Fruit fly (Drosophila melanogaster): ENCODE results near the gene CG13293.

CG13293 gene

dm6 chr3L:6082561-6082960, at the start of gene CG13293 (continued):
- no peak for TF ChIP-seq CG18011 (GFP tag; optimal IDR thresholded peaks at IDR 0.05)
- TF ChIP-seq da (GFP tag; optimal IDR thresholded peaks at IDR 0.05), result no peak
- no peak for TF ChIP-seq CG15269 (tag; optimal IDR thresholded peaks at IDR 0.05)
- TF ChIP-seq CG4617 (GFP tag; optimal IDR thresholded peaks at IDR 0.05; ENCODE audit: borderline replicate concordance), result no peak
- TF ChIP-seq CG2202 (tag; optimal IDR thresholded peaks at IDR 0.05), result no peak
- TF ChIP-seq sens (GFP tag), result peak; percentile 62
- no peak for TF ChIP-seq eve (GFP tag; optimal IDR thresholded peaks at IDR 0.05)
- no peak for TF ChIP-seq en (GFP tag; optimal IDR thresholded peaks at IDR 0.05)
- TF ChIP-seq Usf (GFP tag; optimal IDR thresholded peaks at IDR 0.05), result no peak
- TF ChIP-seq CG10654 (GFP tag; optimal IDR thresholded peaks at IDR 0.05), result no peak
- TF ChIP-seq HLH3B (GFP tag; IDR thresholded peaks at IDR 0.05), result no peak
- TF ChIP-seq yki (optimal IDR thresholded peaks at IDR 0.05), result no peak
- no peak for TF ChIP-seq slou (GFP tag; optimal IDR thresholded peaks at IDR 0.05)
- no peak for TF ChIP-seq ac (GFP tag; optimal IDR thresholded peaks at IDR 0.05)
- TF ChIP-seq MTF-1 (GFP tag; optimal IDR thresholded peaks at IDR 0.05; ENCODE audit: borderline replicate concordance), result no peak
- peak; percentile 28 for TF ChIP-seq cad (GFP tag; optimal IDR thresholded peaks at IDR 0.05)
- no peak for TF ChIP-seq Vsx1 (GFP tag; optimal IDR thresholded peaks at IDR 0.05)
- TF ChIP-seq Fer1 (GFP tag; optimal IDR thresholded peaks at IDR 0.05), result peak; percentile 17
- no peak for TF ChIP-seq fu2 (GFP tag; optimal IDR thresholded peaks at IDR 0.05)
- TF ChIP-seq Myb (GFP tag; optimal IDR thresholded peaks at IDR 0.05), result peak; percentile 61
- TF ChIP-seq D (optimal IDR thresholded peaks at IDR 0.05), result no peak
- no peak for TF ChIP-seq D (GFP tag; optimal IDR thresholded peaks at IDR 0.05)
- no peak for TF ChIP-seq CG16863 (GFP tag; optimal IDR thresholded peaks at IDR 0.05)
- no peak for TF ChIP-seq cg (GFP tag; optimal IDR thresholded peaks at IDR 0.05)
- peak; percentile 32; the same call in 1 of the 2 replicates for TF ChIP-seq vvl (GFP tag; IDR thresholded peaks at IDR 0.05)
- no peak for TF ChIP-seq Atf6 (GFP tag; IDR thresholded peaks at IDR 0.05)
- no peak for TF ChIP-seq Ets65A (GFP tag)
- TF ChIP-seq pros (GFP tag; optimal IDR thresholded peaks at IDR 0.05), result no peak
- TF ChIP-seq CG7271 (tag; optimal IDR thresholded peaks at IDR 0.05), result no peak
- TF ChIP-seq CHES-1-like (GFP tag; optimal IDR thresholded peaks at IDR 0.05), result no peak
- no peak for TF ChIP-seq CG30431 (GFP tag; optimal IDR thresholded peaks at IDR 0.05)
- no peak for TF ChIP-seq Mes4 (GFP tag; optimal IDR thresholded peaks at IDR 0.05)
- TF ChIP-seq HLH54F (GFP tag; optimal IDR thresholded peaks at IDR 0.05), result no peak
- no peak for TF ChIP-seq kay (GFP tag; optimal IDR thresholded peaks at IDR 0.05)
- no peak for TF ChIP-seq CG32767 (GFP tag; IDR thresholded peaks at IDR 0.05)
- TF ChIP-seq Dll (GFP tag; IDR thresholded peaks at IDR 0.05; ENCODE audit: partially characterized antibody), result no peak
- TF ChIP-seq gfzf (GFP tag; optimal IDR thresholded peaks at IDR 0.05), result no peak
- TF ChIP-seq Hr78 (GFP tag; optimal IDR thresholded peaks at IDR 0.05), result no peak
- TF ChIP-seq mam (GFP tag; optimal IDR thresholded peaks at IDR 0.05), result no peak
- no peak for TF ChIP-seq tin (GFP tag; optimal IDR thresholded peaks at IDR 0.05)
- TF ChIP-seq CG14441 (GFP tag; IDR thresholded peaks at IDR 0.05), result no peak
- TF ChIP-seq CG11085 (GFP tag; IDR thresholded peaks at IDR 0.05), result no peak
- peak; percentile 12 for TF ChIP-seq CG11504 (tag; optimal IDR thresholded peaks at IDR 0.05)
- no peak for TF ChIP-seq sug (tag; optimal IDR thresholded peaks at IDR 0.05)
- TF ChIP-seq Lpt (GFP tag; optimal IDR thresholded peaks at IDR 0.05), result no peak
- TF ChIP-seq dimm (GFP tag; IDR thresholded peaks at IDR 0.05), result no peak
- TF ChIP-seq chinmo (GFP tag; IDR thresholded peaks at IDR 0.05; ENCODE audit: partially characterized antibody), result no peak
- no peak for TF ChIP-seq Atf3 (GFP tag; optimal IDR thresholded peaks at IDR 0.05)
- peak; percentile 61 for TF ChIP-seq abd-A (tag; optimal IDR thresholded peaks at IDR 0.05)
- no peak for TF ChIP-seq hb (GFP tag; IDR thresholded peaks at IDR 0.05; ENCODE audit: partially characterized antibody)
- no peak for TF ChIP-seq CG10147 (GFP tag; optimal IDR thresholded peaks at IDR 0.05)
- TF ChIP-seq D19A (tag; optimal IDR thresholded peaks at IDR 0.05), result no peak
- no peak for TF ChIP-seq caup (GFP tag; optimal IDR thresholded peaks at IDR 0.05; ENCODE audit: severe bottlenecking)
